Worm (Caenorhabditis elegans) whole organism, early embryonic: Measurements from ENCODE around the gene pgph-3.
A peak's percentile ranks its signal among the peaks of the same experiment; 100 is the strongest.
"Not testable (repeated sequence)": the region's sequence is repeated elsewhere in the genome, so short reads cannot be mapped to it uniquely, and the experiment has no call there.

Experiments
- B0310.2 ChIP-seq: sonication (generic microtip); optimal IDR thresholded peaks from 2 replicates; lab custom pipeline; 2016; ENCODE audit warnings: mild to moderate bottlenecking, missing genetic modification characterization, missing compliant biosample characterization
- F13C5.2 ChIP-seq: sonication (generic microtip); optimal IDR thresholded peaks from 2 replicates; lab custom pipeline; 2017; ENCODE audit warnings: mild to moderate bottlenecking, missing genetic modification characterization, inconsistent platforms, missing compliant biosample characterization
- ama-1 ChIP-seq: fragments of 150-350 bp; optimal IDR thresholded peaks from 2 replicates; lab custom pipeline; 2014
- ceh-36 ChIP-seq: sonication (generic microtip); optimal IDR thresholded peaks from 2 replicates; lab custom pipeline; 2016; ENCODE audit warnings: missing genetic modification characterization, inconsistent platforms, missing compliant biosample characterization
- flt-1 ChIP-seq: fragments of 200-800 bp; sonication (Bioruptor generic); IDR thresholded peaks from 2 replicates; pipeline ENCODE4 v1.3.6; 2022; ENCODE audit warnings: missing genetic modification characterization, missing compliant biosample characterization
- hmg-4 ChIP-seq: fragments of 200-800 bp; sonication (Bioruptor generic); optimal IDR thresholded peaks from 2 replicates; lab custom pipeline; 2018; ENCODE audit warnings: mild to moderate bottlenecking, missing genetic modification characterization, missing compliant biosample characterization
- hnd-1 ChIP-seq: sonication (generic microtip); optimal IDR thresholded peaks from 2 replicates; lab custom pipeline; 2016; ENCODE audit warnings: missing genetic modification characterization, missing compliant biosample characterization
- scrt-1 ChIP-seq: fragments of 200-800 bp; sonication (Bioruptor generic); IDR thresholded peaks from 2 replicates; pipeline ENCODE4 v1.3.6; 2022; ENCODE audit warnings: missing genetic modification characterization, missing compliant biosample characterization
- sea-1 ChIP-seq: fragments of 200-800 bp; sonication (Bioruptor generic); conservative IDR thresholded peaks from 2 replicates; pipeline ENCODE4 v1.3.6; 2022; ENCODE audit warnings: missing genetic modification characterization, missing compliant biosample characterization
- tbx-11 ChIP-seq: fragments of 200-800 bp; sonication (Bioruptor generic); IDR thresholded peaks from 2 replicates; pipeline ENCODE4 v1.3.6; 2022; ENCODE audit warnings: missing genetic modification characterization, missing compliant biosample characterization

DNA sequence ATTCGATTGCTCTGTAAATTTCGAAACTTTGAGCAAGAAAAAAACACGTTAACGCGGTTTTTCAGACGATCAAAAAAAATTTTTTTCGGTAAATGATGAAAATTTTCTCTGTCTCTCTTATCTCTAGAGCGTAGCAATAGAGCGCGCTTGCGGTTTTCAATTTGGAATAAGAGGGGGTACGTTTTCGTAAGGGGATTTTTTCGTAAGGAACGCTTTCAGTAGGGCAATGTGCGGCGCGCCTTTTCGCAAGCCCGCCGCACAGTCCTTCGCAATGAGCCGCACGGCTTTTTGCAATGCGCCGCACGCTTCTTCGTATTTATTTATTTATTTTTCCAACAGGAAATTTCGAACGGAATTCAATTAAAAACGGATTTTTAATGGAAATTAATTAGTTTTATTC, 13.3 kb upstream of the pgph-3 start, which contains the start of gene F44E7.4:
- not testable (repeated sequence) for TF ChIP-seq ama-1 (lab: Kevin White, UChicago); ceh-36 (tag; lab: Kevin White, UChicago); hnd-1 (tag; lab: Kevin White, UChicago); F13C5.2 (tag; lab: Kevin White, UChicago); B0310.2 (tag; lab: Kevin White, UChicago); hmg-4 (GFP tag; lab: Kevin White, UChicago)
- TF ChIP-seq flt-1 (GFP tag; lab: Robert Waterston, UW) (peak; percentile 77), scrt-1 (peak; percentile 82), sea-1 (GFP tag; lab: Robert Waterston, UW) (peak; percentile 84), tbx-11 (GFP tag; lab: Robert Waterston, UW) (peak; percentile 82)
